Worm (Caenorhabditis elegans): ENCODE results near the gene D1086.2.

DNA sequence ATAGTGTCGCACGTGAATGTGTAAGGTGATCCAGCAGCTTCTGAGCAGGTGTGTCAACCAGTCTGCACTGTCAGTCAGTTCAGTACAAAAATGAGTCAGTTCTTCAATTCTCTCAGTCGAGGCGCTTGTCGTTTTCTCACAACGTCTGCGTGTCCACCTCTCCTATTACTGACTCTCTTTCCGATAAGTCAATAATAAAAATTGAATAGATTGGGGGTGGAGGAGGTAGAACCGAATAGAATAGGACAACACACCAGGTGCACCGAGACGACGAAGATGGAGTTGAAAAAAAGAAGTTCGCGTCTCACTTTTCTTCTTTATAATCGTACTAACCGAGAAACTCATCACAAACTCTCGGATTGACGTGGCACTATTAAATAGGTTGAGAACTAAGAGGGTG lies 29.4 kb upstream of the D1086.2 start:
- TF ChIP-seq F16B12.6 (tag; optimal IDR thresholded peaks at IDR 0.05), result no peak
- no peak for TF ChIP-seq blmp-1 (tag; optimal IDR thresholded peaks at IDR 0.05)
- TF ChIP-seq lir-3 (tag; optimal IDR thresholded peaks at IDR 0.05; ENCODE audit: poor library complexity), result no peak
- TF ChIP-seq snpc-4 (tag; optimal IDR thresholded peaks at IDR 0.05), result no peak
- TF ChIP-seq nhr-71 (tag; optimal IDR thresholded peaks at IDR 0.05), result no peak
- no peak for TF ChIP-seq elt-2 (tag; optimal IDR thresholded peaks at IDR 0.05)
- no peak for TF ChIP-seq tbx-2 (tag; optimal IDR thresholded peaks at IDR 0.05)
- TF ChIP-seq C16A3.4 (tag; optimal IDR thresholded peaks at IDR 0.05), result no peak
- no peak for TF ChIP-seq dpl-1 (GFP tag; optimal IDR thresholded peaks at IDR 0.05)
- no peak for TF ChIP-seq mep-1 (tag; optimal IDR thresholded peaks at IDR 0.05)
- no peak for TF ChIP-seq ceh-82 (tag; optimal IDR thresholded peaks at IDR 0.05)
- TF ChIP-seq egl-27 (tag; optimal IDR thresholded peaks at IDR 0.05), result no peak
- no peak for TF ChIP-seq ces-1 (GFP tag; optimal IDR thresholded peaks at IDR 0.05)
- TF ChIP-seq nhr-76 (tag; optimal IDR thresholded peaks at IDR 0.05), result no peak
